Worm (Caenorhabditis elegans): ENCODE data around the gene tmem-24.

Gene tmem-24

DNA sequence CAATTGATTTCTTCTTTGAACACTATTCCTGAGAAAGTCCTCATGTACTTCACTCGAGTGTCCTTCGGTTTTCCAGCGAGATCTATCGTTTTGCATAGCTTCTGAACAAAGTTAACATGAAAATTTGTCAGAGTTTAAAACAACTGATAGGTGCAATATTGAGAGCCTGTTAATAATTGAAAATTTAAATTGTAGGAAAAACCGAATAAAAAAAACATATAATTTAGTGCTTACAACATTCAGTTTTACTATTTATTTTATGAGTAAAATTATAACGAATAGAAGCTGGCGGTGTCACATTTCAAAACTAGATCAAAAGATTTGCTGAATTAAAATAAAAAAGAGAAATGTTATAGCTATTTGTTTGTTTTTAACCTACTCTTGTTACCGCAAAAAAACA is 48.4 kb upstream of the tmem-24 start, which contains the start of gene C02F12.8:
TSS of gene C02F12.8 (minus strand) at position 101 of the 400 bp plus-strand sequence.
- TF ChIP-seq duxl-1 (tag; optimal IDR thresholded peaks at IDR 0.05; ENCODE audit: poor library complexity), result no peak
- no peak for TF ChIP-seq ZK546.5 (tag; optimal IDR thresholded peaks at IDR 0.05)
- TF ChIP-seq ceh-62 (tag; optimal IDR thresholded peaks at IDR 0.05), result no peak
- no peak for TF ChIP-seq zfp-2 (tag; optimal IDR thresholded peaks at IDR 0.05)
- TF ChIP-seq F44E2.7 (GFP tag; IDR thresholded peaks at IDR 0.05), result no peak
- no peak for TF ChIP-seq lim-7 (GFP tag; IDR thresholded peaks at IDR 0.05)
- no peak for TF ChIP-seq lin-39 (tag; optimal IDR thresholded peaks at IDR 0.05)
- TF ChIP-seq aha-1 (tag), result no peak
- no peak for TF ChIP-seq nhr-11 (tag; optimal IDR thresholded peaks at IDR 0.05)
- no peak for TF ChIP-seq dve-1 (tag; optimal IDR thresholded peaks at IDR 0.05; ENCODE audit: insufficient read depth)

DNA sequence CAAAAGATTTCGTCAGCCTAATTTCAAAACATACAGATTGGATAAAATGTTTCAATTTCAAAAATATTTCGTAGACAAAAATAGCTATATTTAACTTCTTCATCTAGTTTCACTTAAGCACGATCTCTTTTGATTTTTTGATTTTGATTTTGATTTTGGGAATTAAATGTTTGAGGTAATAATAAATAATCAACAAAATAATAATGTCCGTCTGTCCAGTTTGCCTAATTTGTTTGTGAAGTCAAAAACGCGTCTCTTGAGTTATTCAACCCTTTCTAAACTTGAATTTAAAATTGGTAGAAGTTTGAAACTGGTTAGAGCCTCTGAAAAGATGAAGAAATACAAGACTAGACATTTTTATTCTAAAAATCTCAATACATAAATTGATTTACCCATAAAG is 45.1 kb upstream of the tmem-24 start:
- TF ChIP-seq jun-1 (tag; optimal IDR thresholded peaks at IDR 0.05) (no peak), sdz-12 (GFP tag; optimal IDR thresholded peaks at IDR 0.05) (no peak), aha-1 (tag) (peak; percentile 93), fkh-10 (GFP tag; optimal IDR thresholded peaks at IDR 0.05) (no peak), F37D6.2 (tag; optimal IDR thresholded peaks at IDR 0.05) (no peak), nhr-111 (GFP tag; optimal IDR thresholded peaks at IDR 0.05) (no peak), dmd-6 (GFP tag; IDR thresholded peaks at IDR 0.05) (no peak), unc-62 (GFP tag; optimal IDR thresholded peaks at IDR 0.05 in 1 of 2) (peak in 1 of 2 experiments; percentile 1), unc-62 (tag; optimal IDR thresholded peaks at IDR 0.05) (no peak), ceh-62 (tag; optimal IDR thresholded peaks at IDR 0.05) (no peak), nhr-11 (tag; optimal IDR thresholded peaks at IDR 0.05) (no peak), lin-38 (GFP tag; IDR thresholded peaks at IDR 0.05) (no peak), mdl-1 (tag; optimal IDR thresholded peaks at IDR 0.05) (no peak), dve-1 (tag; optimal IDR thresholded peaks at IDR 0.05; ENCODE audit: insufficient read depth) (no peak), skn-1 (tag; optimal IDR thresholded peaks at IDR 0.05) (no peak), F10B5.3 (tag; optimal IDR thresholded peaks at IDR 0.05) (no peak), hlh-11 (tag; optimal IDR thresholded peaks at IDR 0.05) (no peak), Y48G9A.11 (GFP tag; IDR thresholded peaks at IDR 0.05) (no peak), egl-27 (tag; optimal IDR thresholded peaks at IDR 0.05) (no peak)

DNA sequence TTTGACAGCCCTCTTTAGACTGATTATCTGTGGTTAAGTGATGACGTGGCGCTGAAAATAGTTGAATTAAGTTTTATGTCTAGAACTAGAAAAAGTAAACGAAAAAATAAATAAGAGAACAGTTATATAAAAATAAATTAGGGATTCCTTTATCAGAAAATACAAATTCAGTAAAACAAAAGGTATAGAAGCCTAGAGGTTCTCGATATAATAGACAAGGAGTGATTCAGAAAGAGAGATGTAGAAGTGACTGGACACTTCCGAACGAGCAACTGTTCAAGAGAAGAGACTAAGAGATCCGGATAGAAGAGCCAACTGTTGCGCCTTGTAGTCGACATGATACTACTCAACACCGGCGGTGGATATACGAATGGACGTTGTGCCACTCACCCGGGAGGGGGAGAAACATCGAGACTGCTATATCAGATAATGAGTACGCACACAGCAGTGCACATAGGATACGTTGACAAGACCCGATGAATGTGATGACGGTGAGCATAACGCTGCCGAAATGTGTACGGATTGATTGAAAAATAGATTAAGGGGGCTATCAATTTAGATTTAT is 44.5 kb upstream of the tmem-24 start, which contains the start of gene tag-278:
TSS of gene tag-278 (minus strand) at position 51 of the 565 bp plus-strand sequence.
- TF ChIP-seq sdz-12 (GFP tag; optimal IDR thresholded peaks at IDR 0.05) (no peak), lin-29 (GFP tag; IDR thresholded peaks at IDR 0.05) (no peak), R02D3.7 (tag; optimal IDR thresholded peaks at IDR 0.05) (no peak), dmd-8 (GFP tag; IDR thresholded peaks at IDR 0.05) (0 out of 2 replicates have a peak, but pooled peaks have one; percentile 15), vab-7 (GFP tag; IDR thresholded peaks at IDR 0.05) (no peak), nhr-6 (tag; optimal IDR thresholded peaks at IDR 0.05) (no peak), skn-1 (tag; optimal IDR thresholded peaks at IDR 0.05) (no peak), T26A8.4 (GFP tag; IDR thresholded peaks at IDR 0.05) (no peak), F37D6.2 (tag; optimal IDR thresholded peaks at IDR 0.05) (no peak), Y48G9A.11 (GFP tag; IDR thresholded peaks at IDR 0.05) (no peak), nhr-11 (tag; optimal IDR thresholded peaks at IDR 0.05) (peak; percentile 43), saeg-2 (GFP tag; IDR thresholded peaks at IDR 0.05) (no peak), ceh-32 (tag; optimal IDR thresholded peaks at IDR 0.05; ENCODE audit: poor library complexity) (no peak), T20F7.1 (GFP tag; optimal IDR thresholded peaks at IDR 0.05) (no peak), set-16 (GFP tag; IDR thresholded peaks at IDR 0.05) (no peak), dmd-6 (GFP tag; IDR thresholded peaks at IDR 0.05) (no peak), lin-38 (GFP tag; IDR thresholded peaks at IDR 0.05) (no peak), daf-8 (GFP tag; IDR thresholded peaks at IDR 0.05) (no peak), lir-3 (tag; optimal IDR thresholded peaks at IDR 0.05) (no peak), rbr-2 (tag; optimal IDR thresholded peaks at IDR 0.05) (no peak), madf-9 (GFP tag; conservative IDR thresholded peaks at IDR 0.05) (0 out of 2 replicates have a peak, but pooled peaks have one; percentile 21), ceh-82 (tag; optimal IDR thresholded peaks at IDR 0.05) (no peak), dmd-9 (GFP tag; IDR thresholded peaks at IDR 0.05) (no peak), hlh-11 (tag; optimal IDR thresholded peaks at IDR 0.05) (peak; percentile 6), spr-3 (GFP tag; optimal IDR thresholded peaks at IDR 0.05) (no peak), ceh-44 (GFP tag; IDR thresholded peaks at IDR 0.05) (no peak), hmg-1.1 (GFP tag; IDR thresholded peaks at IDR 0.05) (no peak), daf-16 (GFP tag; optimal IDR thresholded peaks at IDR 0.05) (peak in 1 of 2 experiments; percentile 59), daf-16 (tag; optimal IDR thresholded peaks at IDR 0.05) (no peak), nhr-25 (tag; optimal IDR thresholded peaks at IDR 0.05; ENCODE audit: borderline replicate concordance, insufficient read depth) (no peak)
